Fruit fly (Drosophila melanogaster) whole organism, embryonic: ENCODE data around the gene fz4.

ENCODE experiments used
- BtbVII ChIP-seq: fragments of 200-800 bp; sonication (Bioruptor generic); optimal IDR thresholded peaks from 3 replicates; lab custom pipeline; 2017; ENCODE audit warnings: missing biosample characterization, mild to moderate bottlenecking, missing genetic modification characterization
- CG11560 ChIP-seq: fragments of 200-800 bp; sonication (Bioruptor generic); IDR thresholded peaks from 3 replicates; pipeline ENCODE4 v1.3.6; 2022; ENCODE audit warnings: missing biosample characterization, missing genetic modification characterization
- CG13624 ChIP-seq: fragments of 200-800 bp; sonication (Bioruptor generic); optimal IDR thresholded peaks from 2 replicates; lab custom pipeline; 2016; ENCODE audit warnings: missing biosample characterization, missing genetic modification characterization
- CG13775 ChIP-seq: fragments of 200-800 bp; sonication (Bioruptor generic); optimal IDR thresholded peaks from 3 replicates; lab custom pipeline; 2017; ENCODE audit warnings: missing biosample characterization, mild to moderate bottlenecking, missing genetic modification characterization
- CG14860 ChIP-seq: fragments of 200-800 bp; sonication (Bioruptor generic); IDR thresholded peaks from 3 replicates; pipeline ENCODE4 v1.3.6; 2022; ENCODE audit warnings: missing biosample characterization, missing genetic modification characterization; ENCODE audit not compliant: partially characterized antibody
- CG17186 ChIP-seq: fragments of 200-800 bp; sonication (Bioruptor generic); optimal IDR thresholded peaks from 3 replicates; lab custom pipeline; 2017; ENCODE audit warnings: missing biosample characterization, missing genetic modification reagents, missing genetic modification characterization
- CG17829 ChIP-seq: fragments of 200-800 bp; optimal IDR thresholded peaks from 2 replicates; lab custom pipeline; 2019; ENCODE audit warnings: missing biosample characterization, mild to moderate bottlenecking, missing genetic modification characterization, moderate library complexity
- CG17912 ChIP-seq: fragments of 200-800 bp; sonication (Bioruptor generic); optimal IDR thresholded peaks from 2 replicates; lab custom pipeline; 2018; ENCODE audit warnings: missing biosample characterization, mild to moderate bottlenecking, missing genetic modification characterization
- CG2120 ChIP-seq: fragments of 200-800 bp; sonication (Bioruptor generic); optimal IDR thresholded peaks from 3 replicates; lab custom pipeline; 2016; ENCODE audit warnings: missing biosample characterization, missing genetic modification characterization
- CG3065 ChIP-seq: fragments of 200-800 bp; sonication (Bioruptor generic); optimal IDR thresholded peaks from 2 replicates; lab custom pipeline; 2016; ENCODE audit warnings: missing biosample characterization, missing genetic modification characterization
- CG32767 ChIP-seq: fragments of 200-800 bp; sonication (Bioruptor generic); IDR thresholded peaks from 2 replicates; pipeline ENCODE4 v1.3.6; 2022; ENCODE audit warnings: missing biosample characterization, missing genetic modification characterization
- CG32772 ChIP-seq: fragments of 200-800 bp; sonication (Bioruptor generic); IDR thresholded peaks from 2 replicates; pipeline ENCODE4 v1.3.6; 2022; ENCODE audit warnings: missing biosample characterization, missing genetic modification characterization
- CG3847 ChIP-seq: fragments of 200-800 bp; sonication (Bioruptor generic); IDR thresholded peaks from 2 replicates; pipeline ENCODE4 v1.3.6; 2022; ENCODE audit warnings: missing biosample characterization, missing genetic modification characterization
- CG6272 ChIP-seq: fragments of 200-800 bp; sonication (Bioruptor generic); IDR thresholded peaks from 2 replicates; pipeline ENCODE4 v1.3.6; 2022; ENCODE audit warnings: missing biosample characterization, missing genetic modification characterization
- CG6791 ChIP-seq: fragments of 200-800 bp; sonication (Bioruptor generic); IDR thresholded peaks from 3 replicates; pipeline ENCODE4 v1.3.6; 2022; ENCODE audit warnings: missing biosample characterization, missing genetic modification characterization; ENCODE audit not compliant: partially characterized antibody
- CG7987 ChIP-seq: fragments of 200-800 bp; sonication (Bioruptor generic); optimal IDR thresholded peaks from 2 replicates; lab custom pipeline; 2018; ENCODE audit warnings: missing biosample characterization, mild to moderate bottlenecking, missing genetic modification characterization, moderate library complexity
- CG9609 ChIP-seq: fragments of 200-800 bp; sonication (Bioruptor generic); optimal IDR thresholded peaks from 3 replicates; lab custom pipeline; 2016; ENCODE audit warnings: missing biosample characterization, missing genetic modification characterization
- MTF-1 ChIP-seq: fragments of 200-800 bp; sonication (Bioruptor generic); optimal IDR thresholded peaks from 2 replicates; lab custom pipeline; 2018; ENCODE audit warnings: missing biosample characterization, mild to moderate bottlenecking, missing genetic modification characterization, borderline replicate concordance
- NC2α ChIP-seq: fragments of 200-800 bp; sonication (Bioruptor generic); optimal IDR thresholded peaks from 2 replicates; lab custom pipeline; 2016; ENCODE audit warnings: missing biosample characterization, missing genetic modification characterization
- Oaz ChIP-seq: fragments of 200-800 bp; sonication (Bioruptor generic); IDR thresholded peaks from 2 replicates; pipeline ENCODE4 v1.3.6; 2022; ENCODE audit warnings: missing biosample characterization, missing genetic modification characterization
- PHDP ChIP-seq: fragments of 200-800 bp; sonication (Bioruptor generic); optimal IDR thresholded peaks from 3 replicates; lab custom pipeline; 2018; ENCODE audit warnings: missing biosample characterization, mild to moderate bottlenecking, missing genetic modification characterization, moderate library complexity
- Ravus ChIP-seq: fragments of 200-800 bp; sonication (Bioruptor generic); IDR thresholded peaks from 2 replicates; pipeline ENCODE4 v1.3.6; 2022; ENCODE audit warnings: missing biosample characterization, missing genetic modification characterization
- Six4 ChIP-seq: fragments of 200-800 bp; sonication (Bioruptor generic); optimal IDR thresholded peaks from 2 replicates; lab custom pipeline; 2016; ENCODE audit warnings: missing biosample characterization, missing genetic modification characterization
- Spps ChIP-seq: fragments of 200-800 bp; sonication (Bioruptor generic); optimal IDR thresholded peaks from 2 replicates; lab custom pipeline; 2018; ENCODE audit warnings: missing biosample characterization, mild to moderate bottlenecking, missing genetic modification characterization
- ab ChIP-seq: fragments of 200-800 bp; sonication (Bioruptor generic); optimal IDR thresholded peaks from 2 replicates; lab custom pipeline; 2016; ENCODE audit warnings: missing biosample characterization, missing genetic modification characterization
- ase ChIP-seq: fragments of 200-800 bp; sonication (Bioruptor generic); IDR thresholded peaks from 3 replicates; pipeline ENCODE4 v1.3.6; 2022; ENCODE audit warnings: missing biosample characterization, missing genetic modification characterization
- cato ChIP-seq: fragments of 200-800 bp; sonication (Bioruptor generic); optimal IDR thresholded peaks from 2 replicates; lab custom pipeline; 2016; ENCODE audit warnings: missing biosample characterization, missing genetic modification characterization, borderline replicate concordance
- cg ChIP-seq: fragments of 200-800 bp; sonication (Bioruptor generic); optimal IDR thresholded peaks from 3 replicates; lab custom pipeline; 2019; ENCODE audit warnings: missing biosample characterization, mild to moderate bottlenecking, missing genetic modification characterization, moderate library complexity
- chm ChIP-seq: fragments of 200-800 bp; sonication (Bioruptor generic); IDR thresholded peaks from 2 replicates; pipeline ENCODE4 v1.3.6; 2022; ENCODE audit warnings: missing biosample characterization, missing genetic modification characterization
- corto ChIP-seq: fragments of 200-800 bp; sonication (Bioruptor generic); optimal IDR thresholded peaks from 2 replicates; lab custom pipeline; 2016; ENCODE audit warnings: missing biosample characterization, mild to moderate bottlenecking, missing genetic modification characterization, moderate library complexity
- da ChIP-seq: fragments of 200-800 bp; sonication (Bioruptor generic); optimal IDR thresholded peaks from 2 replicates; lab custom pipeline; 2016; ENCODE audit warnings: missing biosample characterization, missing genetic modification characterization
- danr ChIP-seq: fragments of 200-800 bp; sonication (Bioruptor generic); IDR thresholded peaks from 2 replicates; pipeline ENCODE4 v1.3.6; 2022; ENCODE audit warnings: missing biosample characterization, missing genetic modification characterization
- emc ChIP-seq: fragments of 200-800 bp; sonication (Bioruptor generic); optimal IDR thresholded peaks from 2 replicates; lab custom pipeline; 2016; ENCODE audit warnings: missing biosample characterization, missing genetic modification characterization
- gsb-n ChIP-seq: fragments of 200-800 bp; sonication (Bioruptor generic); optimal IDR thresholded peaks from 3 replicates; lab custom pipeline; 2018; ENCODE audit warnings: missing biosample characterization, mild to moderate bottlenecking, missing genetic modification characterization
- hb ChIP-seq: fragments of 200-800 bp; sonication (Bioruptor generic); IDR thresholded peaks from 3 replicates; pipeline ENCODE4 v1.3.6; 2022; ENCODE audit warnings: missing biosample characterization, missing genetic modification characterization; ENCODE audit not compliant: partially characterized antibody
- lmd ChIP-seq: fragments of 200-800 bp; sonication (Bioruptor generic); IDR thresholded peaks from 2 replicates; pipeline ENCODE4 v1.3.6; 2022; ENCODE audit warnings: missing biosample characterization, missing genetic modification characterization
- nerfin-1 ChIP-seq: fragments of 200-800 bp; sonication (Bioruptor generic); optimal IDR thresholded peaks from 3 replicates; lab custom pipeline; 2019; ENCODE audit warnings: missing biosample characterization, mild to moderate bottlenecking, missing genetic modification characterization, moderate library complexity
- pzg ChIP-seq: fragments of 200-800 bp; sonication (Bioruptor generic); optimal IDR thresholded peaks from 3 replicates; lab custom pipeline; 2018; ENCODE audit warnings: missing biosample characterization, mild to moderate bottlenecking, missing genetic modification characterization, moderate library complexity
- sima ChIP-seq: fragments of 200-800 bp; sonication (Bioruptor generic); optimal IDR thresholded peaks from 2 replicates; lab custom pipeline; 2016; ENCODE audit warnings: missing biosample characterization, missing genetic modification characterization
- ttk ChIP-seq: fragments of 200-800 bp; sonication (Bioruptor generic); IDR thresholded peaks from 2 replicates; pipeline ENCODE4 v2.1.2; 2022; ENCODE audit warnings: missing biosample characterization, missing genetic modification characterization
- twi ChIP-seq: fragments of 200-800 bp; optimal IDR thresholded peaks from 2 replicates; lab custom pipeline; 2019; ENCODE audit warnings: missing biosample characterization, mild to moderate bottlenecking, missing genetic modification characterization, moderate library complexity
- unc-4 ChIP-seq: fragments of 200-800 bp; sonication (Bioruptor generic); IDR thresholded peaks from 2 replicates; pipeline ENCODE4 v1.3.6; 2022; ENCODE audit warnings: missing biosample characterization, missing genetic modification characterization; ENCODE audit not compliant: partially characterized antibody

The fz4 gene

DNA sequence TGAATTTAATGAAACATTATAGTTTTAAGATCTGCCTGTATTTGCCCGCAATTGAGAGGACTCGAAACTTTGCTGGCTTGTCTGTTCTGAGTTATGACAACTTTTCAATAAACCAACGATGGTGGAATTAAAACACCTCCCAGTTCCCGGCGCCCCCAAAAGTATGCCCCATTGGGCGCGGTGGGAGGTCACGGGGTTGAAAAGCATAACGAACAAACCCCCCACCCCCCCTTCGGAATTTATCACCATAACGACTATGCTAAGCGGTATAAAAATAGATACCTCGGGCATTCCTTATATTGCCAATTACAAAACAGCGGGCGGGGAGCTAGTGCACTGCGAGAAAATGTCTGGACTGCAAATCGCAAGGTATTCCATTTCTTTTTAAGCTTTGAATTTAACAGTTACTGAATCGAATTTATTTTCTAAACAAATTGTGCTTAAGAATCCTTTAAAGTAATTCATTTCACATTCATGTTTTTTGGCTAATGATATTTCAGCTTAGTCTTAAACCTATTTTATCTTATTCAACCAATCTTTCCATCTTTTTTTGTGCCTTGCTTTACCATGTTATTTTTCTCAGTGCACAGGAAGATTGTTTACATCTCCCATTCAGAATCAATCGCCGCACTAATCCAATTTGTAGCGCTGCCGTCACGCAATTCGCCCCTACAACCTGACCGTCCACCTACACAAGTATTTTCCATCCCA, 8.7 kb downstream of the fz4 start (continued):
- peak; percentile 85 for TF ChIP-seq lmd (GFP tag; lab: Robert Waterston, UW)
- TF ChIP-seq CG13624: peak; percentile 47
- no peak for TF ChIP-seq da
- TF ChIP-seq CG6791 (GFP tag; lab: Robert Waterston, UW): no peak
- TF ChIP-seq CG32767 (GFP tag; lab: Robert Waterston, UW): peak; percentile 86
- TF ChIP-seq Spps: peak; percentile 64
- peak; percentile 44; the same call in 1 of the 3 replicates for TF ChIP-seq CG11560 (tag; lab: Robert Waterston, UW)
- peak; percentile 79 for TF ChIP-seq chm (GFP tag; lab: Robert Waterston, UW)
- peak; percentile 56 for TF ChIP-seq ab
- TF ChIP-seq PHDP (tag; lab: Kevin White, UChicago): peak; percentile 90
- TF ChIP-seq sima (GFP tag; lab: Kevin White, UChicago): no peak
- TF ChIP-seq CG32772 (GFP tag; lab: Robert Waterston, UW): peak; percentile 73
- TF ChIP-seq cato (GFP tag; lab: Kevin White, UChicago): peak; percentile 41
- TF ChIP-seq CG13775: no peak
- TF ChIP-seq CG17186 (GFP tag; lab: Kevin White, UChicago): peak; percentile 24
- no peak for TF ChIP-seq hb (GFP tag; lab: Robert Waterston, UW)
- TF ChIP-seq danr (GFP tag; lab: Robert Waterston, UW): peak; percentile 59; the same call in 1 of the 2 replicates
- peak; percentile 57 for TF ChIP-seq CG3065 (GFP tag; lab: Kevin White, UChicago)
- TF ChIP-seq Ravus (GFP tag; lab: Robert Waterston, UW): no peak
- TF ChIP-seq Oaz: peak; percentile 64
- peak; percentile 48; the same call in 1 of the 2 replicates for TF ChIP-seq CG6272 (GFP tag; lab: Robert Waterston, UW)
- TF ChIP-seq CG2120 (GFP tag; lab: Kevin White, UChicago): peak; percentile 93
- TF ChIP-seq pzg (GFP tag; lab: Kevin White, UChicago): no peak
- TF ChIP-seq gsb-n (tag; lab: Kevin White, UChicago): peak; percentile 81
- TF ChIP-seq cg: no peak
- no peak for TF ChIP-seq MTF-1
- TF ChIP-seq corto (GFP tag; lab: Kevin White, UChicago): no peak
- TF ChIP-seq CG7987: no peak
- peak; percentile 69 for TF ChIP-seq BtbVII (GFP tag; lab: Kevin White, UChicago)
- no peak for TF ChIP-seq CG14860 (GFP tag; lab: Robert Waterston, UW)
- TF ChIP-seq NC2α (GFP tag; lab: Kevin White, UChicago): peak; percentile 68
- TF ChIP-seq CG3847 (GFP tag; lab: Robert Waterston, UW): peak; percentile 80
- no peak for TF ChIP-seq CG17912 (GFP tag; lab: Kevin White, UChicago)
- TF ChIP-seq ase (GFP tag; lab: Robert Waterston, UW): peak; percentile 49; the same call in 1 of the 3 replicates
- peak; percentile 82 for TF ChIP-seq CG17829
- peak; percentile 49 for TF ChIP-seq Six4 (GFP tag; lab: Kevin White, UChicago)
- peak; percentile 70 for TF ChIP-seq ttk
- TF ChIP-seq unc-4: no peak
- peak; percentile 90 for TF ChIP-seq CG9609 (GFP tag; lab: Kevin White, UChicago)
- no peak for TF ChIP-seq emc
- peak; percentile 70 for TF ChIP-seq nerfin-1 (tag; lab: Kevin White, UChicago)
- TF ChIP-seq twi (tag; lab: Kevin White, UChicago): peak; percentile 74
